Worm (Caenorhabditis elegans) whole organism, L4/young adult: ENCODE measurements around the gene T16G1.9.

Source experiments
- W03F9.2 ChIP-seq: fragments of 150-350 bp; optimal IDR thresholded peaks from 2 replicates; lab custom pipeline; 2014; ENCODE audit warnings: missing biosample characterization, missing genetic modification characterization
- dao-5 ChIP-seq: sonication (generic microtip); optimal IDR thresholded peaks from 2 replicates; lab custom pipeline; 2016; ENCODE audit warnings: missing genotype, missing genetic modification characterization, moderate library complexity, missing compliant biosample characterization
- him-1 ChIP-seq: sonication (generic microtip); optimal IDR thresholded peaks from 2 replicates; lab custom pipeline; 2016; ENCODE audit warnings: missing genotype, missing genetic modification reagents, missing genetic modification characterization, missing compliant biosample characterization

DNA sequence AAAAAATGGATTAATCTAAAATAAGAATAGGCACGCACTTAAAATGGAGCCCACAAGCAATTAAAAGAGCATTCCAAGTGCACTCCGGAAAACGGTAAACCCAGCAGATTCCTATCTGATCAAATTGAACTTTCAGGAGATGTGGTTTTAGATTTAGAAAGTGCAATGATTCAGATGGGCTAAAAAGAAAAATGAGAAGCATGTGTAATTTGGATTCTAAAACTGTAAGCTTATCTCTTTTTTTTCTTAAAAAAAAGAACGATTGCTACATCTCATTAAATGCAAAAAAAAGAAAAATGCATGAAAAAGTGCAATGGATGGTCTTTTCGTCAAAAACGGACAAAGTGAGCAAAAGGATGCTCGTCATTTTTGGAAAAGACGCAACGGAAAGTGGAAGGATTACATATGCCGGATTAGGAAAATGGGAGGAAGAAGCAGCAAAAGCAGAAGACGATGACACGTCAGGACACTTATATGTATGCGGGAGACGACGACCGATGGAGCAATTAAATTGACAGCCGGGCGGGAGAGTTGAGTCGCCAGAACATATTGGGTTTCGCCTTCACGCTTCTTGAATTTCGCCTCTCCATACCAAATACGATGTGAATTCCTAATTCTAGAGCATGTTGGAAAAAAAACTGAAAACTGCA, 52.0 kb downstream of the T16G1.9 start:
- no peak for TF ChIP-seq dao-5 (tag; lab: Kevin White, UChicago)
- TF ChIP-seq W03F9.2 (tag; lab: Kevin White, UChicago): no peak
- no peak for TF ChIP-seq him-1 (tag; lab: Kevin White, UChicago)
